Fruit fly (Drosophila melanogaster): ENCODE measurements around the gene hzg.

The hzg gene

DNA sequence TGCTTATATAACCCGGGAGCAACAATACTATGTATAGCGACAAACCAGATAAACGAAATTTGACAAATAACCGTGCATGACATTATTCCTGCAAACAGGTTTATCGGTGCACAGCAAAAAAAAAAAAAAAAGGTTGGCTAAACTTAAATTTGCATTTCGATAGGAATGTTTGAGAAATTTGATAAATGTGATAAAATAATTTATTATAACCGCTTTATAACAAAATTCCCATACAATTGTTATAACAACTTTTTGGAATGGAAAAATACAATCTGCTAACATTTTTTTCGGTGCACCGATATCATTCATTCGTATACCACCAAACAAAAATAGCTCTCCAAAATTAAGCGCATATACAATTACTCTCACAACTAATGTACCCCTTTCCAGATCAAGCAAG is 27.0 kb downstream of the hzg start (continued):
- TF ChIP-seq CG13624 (GFP tag; optimal IDR thresholded peaks at IDR 0.05) = peak; percentile 35
- no peak for TF ChIP-seq CG6254 (GFP tag; optimal IDR thresholded peaks at IDR 0.05)
- no peak for TF ChIP-seq wek (GFP tag; optimal IDR thresholded peaks at IDR 0.05)
- TF ChIP-seq usp (GFP tag; optimal IDR thresholded peaks at IDR 0.05) = no peak
- peak; percentile 40; the same call in 1 of the 3 replicates for TF ChIP-seq B-H1 (GFP tag; IDR thresholded peaks at IDR 0.05)
- TF ChIP-seq HmgD (GFP tag; optimal IDR thresholded peaks at IDR 0.05) = no peak
- no peak for TF ChIP-seq Sox100B (GFP tag; optimal IDR thresholded peaks at IDR 0.05)
- no peak for TF ChIP-seq Myb (GFP tag; optimal IDR thresholded peaks at IDR 0.05)
- no peak for TF ChIP-seq CG17186 (GFP tag; optimal IDR thresholded peaks at IDR 0.05)
- TF ChIP-seq eve (GFP tag; optimal IDR thresholded peaks at IDR 0.05) = no peak
- peak; percentile 16 for TF ChIP-seq Ets65A (GFP tag)
- TF ChIP-seq stwl (tag; optimal IDR thresholded peaks at IDR 0.05) = no peak
- no peak for TF ChIP-seq CG3065 (GFP tag; optimal IDR thresholded peaks at IDR 0.05)
- peak; percentile 52; the same call in 1 of the 2 replicates for TF ChIP-seq klu (GFP tag; IDR thresholded peaks at IDR 0.05)
- no peak for TF ChIP-seq crc (GFP tag; optimal IDR thresholded peaks at IDR 0.05)
- TF ChIP-seq kay (GFP tag; optimal IDR thresholded peaks at IDR 0.05) = no peak
- no peak for TF ChIP-seq sd (tag; optimal IDR thresholded peaks at IDR 0.05)
- no peak for TF ChIP-seq Dad (GFP tag; optimal IDR thresholded peaks at IDR 0.05)
- no peak for TF ChIP-seq CG8944 (GFP tag; optimal IDR thresholded peaks at IDR 0.05)
- TF ChIP-seq caup (GFP tag; optimal IDR thresholded peaks at IDR 0.05; ENCODE audit: severe bottlenecking) = peak; percentile 55
- TF ChIP-seq Xbp1 (GFP tag; optimal IDR thresholded peaks at IDR 0.05) = no peak
- TF ChIP-seq CG14441 (GFP tag; IDR thresholded peaks at IDR 0.05) = peak; percentile 66
- TF ChIP-seq CG13296 (GFP tag; optimal IDR thresholded peaks at IDR 0.05) = peak; percentile 39
- no peak for TF ChIP-seq fd102C (GFP tag; optimal IDR thresholded peaks at IDR 0.05)
- TF ChIP-seq CG17802 (tag; optimal IDR thresholded peaks at IDR 0.05) = no peak
- TF ChIP-seq CG30403 (GFP tag; optimal IDR thresholded peaks at IDR 0.05) = no peak
- peak; percentile 42 for TF ChIP-seq CG4820 (GFP tag; optimal IDR thresholded peaks at IDR 0.05)
- TF ChIP-seq Pdp1 (GFP tag; optimal IDR thresholded peaks at IDR 0.05) = peak; percentile 10 to 86
- TF ChIP-seq MESR4 (GFP tag; optimal IDR thresholded peaks at IDR 0.05) = no peak
- TF ChIP-seq CG7357 (GFP tag; IDR thresholded peaks at IDR 0.05) = peak; percentile 59; the same call in 2 of the 3 replicates
- TF ChIP-seq CG11696 (GFP tag; IDR thresholded peaks at IDR 0.05) = peak; percentile 10; the same call in 1 of the 2 replicates
- TF ChIP-seq CG12391 (tag; optimal IDR thresholded peaks at IDR 0.05) = peak; percentile 37
- TF ChIP-seq CG7745 (tag; optimal IDR thresholded peaks at IDR 0.05) = no peak
- TF ChIP-seq Tbp (GFP tag; optimal IDR thresholded peaks at IDR 0.05) = no peak
- TF ChIP-seq Optix (GFP tag; IDR thresholded peaks at IDR 0.05) = no peak
- TF ChIP-seq CG12659 (GFP tag; optimal IDR thresholded peaks at IDR 0.05) = no peak
- TF ChIP-seq CG3281 (GFP tag; optimal IDR thresholded peaks at IDR 0.05) = peak; percentile 35
- peak; percentile 73 for TF ChIP-seq CG11695 (GFP tag; IDR thresholded peaks at IDR 0.05)
- TF ChIP-seq pho (GFP tag; optimal IDR thresholded peaks at IDR 0.05) = no peak
- peak; percentile 52; the same call in 1 of the 2 replicates for TF ChIP-seq Atf6 (GFP tag; IDR thresholded peaks at IDR 0.05)
- TF ChIP-seq BtbVII (GFP tag; optimal IDR thresholded peaks at IDR 0.05) = peak; percentile 31
- no peak for TF ChIP-seq grn (GFP tag; optimal IDR thresholded peaks at IDR 0.05)
- no peak for TF ChIP-seq CG17912 (GFP tag; optimal IDR thresholded peaks at IDR 0.05)
- TF ChIP-seq sqz (GFP tag; optimal IDR thresholded peaks at IDR 0.05) = no peak
- no peak for TF ChIP-seq aop (GFP tag; IDR thresholded peaks at IDR 0.05)
- peak; percentile 72 for TF ChIP-seq CG18599 (GFP tag; optimal IDR thresholded peaks at IDR 0.05)
- TF ChIP-seq CG18262 (tag; optimal IDR thresholded peaks at IDR 0.05) = peak; percentile 66
- TF ChIP-seq HHEX (GFP tag; optimal IDR thresholded peaks at IDR 0.05) = peak; percentile 49
- TF ChIP-seq yki (optimal IDR thresholded peaks at IDR 0.05) = no peak
- TF ChIP-seq Doc2 (GFP tag; IDR thresholded peaks at IDR 0.05) = no peak
- TF ChIP-seq pita (GFP tag; optimal IDR thresholded peaks at IDR 0.05) = no peak
- peak; percentile 12 for TF ChIP-seq CG12104 (GFP tag; optimal IDR thresholded peaks at IDR 0.05)
